Fruit fly (Drosophila melanogaster): ENCODE measurements around the gene Adk1.

dm6 chr3R:12194911-12195310 is 2.8 kb upstream of the Adk1 start, which contains the start of the genes eIF3d2 and CG43450:
- TF ChIP-seq woc (GFP tag; optimal IDR thresholded peaks at IDR 0.05) (no peak), h (GFP tag; optimal IDR thresholded peaks at IDR 0.05) (no peak), OdsH (GFP tag; optimal IDR thresholded peaks at IDR 0.05) (no peak), Hnf4 (GFP tag; optimal IDR thresholded peaks at IDR 0.05) (no peak), Rel (GFP tag; optimal IDR thresholded peaks at IDR 0.05) (no peak), Rel (tag; optimal IDR thresholded peaks at IDR 0.05) (no peak), lola (GFP tag; optimal IDR thresholded peaks at IDR 0.05) (no peak), Hr78 (GFP tag; optimal IDR thresholded peaks at IDR 0.05) (no peak), pan (optimal IDR thresholded peaks at IDR 0.05) (no peak)

Measured in whole organism, wandering third instar larva.